Fruit fly (Drosophila melanogaster) whole organism, embryonic: ENCODE results near the gene inaE.

ENCODE experiments used
- CG12744 ChIP-seq: fragments of 200-800 bp; sonication (Bioruptor generic); optimal IDR thresholded peaks from 2 replicates; lab custom pipeline; 2016; ENCODE audit warnings: missing biosample characterization, missing genetic modification characterization
- CG15073 ChIP-seq: fragments of 200-800 bp; sonication (Bioruptor generic); optimal IDR thresholded peaks from 2 replicates; lab custom pipeline; 2016; ENCODE audit warnings: missing biosample characterization, missing genetic modification characterization
- CG1529 ChIP-seq: fragments of 200-800 bp; sonication (Bioruptor generic); optimal IDR thresholded peaks from 3 replicates; lab custom pipeline; 2018; ENCODE audit warnings: missing biosample characterization, missing genetic modification characterization
- CG2202 ChIP-seq: fragments of 200-800 bp; sonication (Bioruptor generic); optimal IDR thresholded peaks from 2 replicates; lab custom pipeline; 2018; ENCODE audit warnings: missing biosample characterization, mild to moderate bottlenecking, missing genetic modification characterization
- CG30431 ChIP-seq: fragments of 200-800 bp; sonication (Bioruptor generic); optimal IDR thresholded peaks from 2 replicates; lab custom pipeline; 2017; ENCODE audit warnings: missing biosample characterization, missing genetic modification characterization
- CG6272 ChIP-seq: fragments of 200-800 bp; sonication (Bioruptor generic); IDR thresholded peaks from 2 replicates; pipeline ENCODE4 v1.3.6; 2022; ENCODE audit warnings: missing biosample characterization, missing genetic modification characterization
- CG6854 ChIP-seq: fragments of 200-800 bp; sonication (Bioruptor generic); optimal IDR thresholded peaks from 3 replicates; lab custom pipeline; 2017; ENCODE audit warnings: missing biosample characterization, mild to moderate bottlenecking, missing genetic modification characterization
- CG8478 ChIP-seq: fragments of >200 bp; optimal IDR thresholded peaks from 2 replicates; lab custom pipeline; 2018
- H15 ChIP-seq: fragments of 200-800 bp; sonication (Bioruptor generic); IDR thresholded peaks from 3 replicates; pipeline ENCODE4 v1.3.6; 2022; ENCODE audit warnings: missing biosample characterization, missing genetic modification characterization
- crp ChIP-seq, 2 experiments: fragments of 200-800 bp; sonication (Bioruptor generic); optimal IDR thresholded peaks; 2 replicates in 1 of 2; 3 replicates in 1 of 2; lab custom pipeline; 2017; ENCODE audit warnings: missing biosample characterization in 2 of 2, missing genetic modification characterization in 2 of 2, mild to moderate bottlenecking in 1 of 2, moderate library complexity in 1 of 2
- cwo ChIP-seq: fragments of 200-800 bp; sonication (Bioruptor generic); optimal IDR thresholded peaks from 3 replicates; lab custom pipeline; 2017; ENCODE audit warnings: missing biosample characterization, missing genetic modification characterization, mild to moderate bottlenecking, moderate library complexity, missing genetic modification reagents
- grau ChIP-seq: fragments of 200-800 bp; optimal IDR thresholded peaks from 3 replicates; lab custom pipeline; 2019; ENCODE audit warnings: missing biosample characterization, mild to moderate bottlenecking, missing genetic modification characterization, moderate library complexity
- h ChIP-seq: fragments of >200 bp; optimal IDR thresholded peaks from 2 replicates; lab custom pipeline; 2017
- her ChIP-seq: fragments of 200-800 bp; sonication (Bioruptor generic); optimal IDR thresholded peaks from 2 replicates; lab custom pipeline; 2016; ENCODE audit warnings: missing biosample characterization, missing genetic modification characterization

DNA sequence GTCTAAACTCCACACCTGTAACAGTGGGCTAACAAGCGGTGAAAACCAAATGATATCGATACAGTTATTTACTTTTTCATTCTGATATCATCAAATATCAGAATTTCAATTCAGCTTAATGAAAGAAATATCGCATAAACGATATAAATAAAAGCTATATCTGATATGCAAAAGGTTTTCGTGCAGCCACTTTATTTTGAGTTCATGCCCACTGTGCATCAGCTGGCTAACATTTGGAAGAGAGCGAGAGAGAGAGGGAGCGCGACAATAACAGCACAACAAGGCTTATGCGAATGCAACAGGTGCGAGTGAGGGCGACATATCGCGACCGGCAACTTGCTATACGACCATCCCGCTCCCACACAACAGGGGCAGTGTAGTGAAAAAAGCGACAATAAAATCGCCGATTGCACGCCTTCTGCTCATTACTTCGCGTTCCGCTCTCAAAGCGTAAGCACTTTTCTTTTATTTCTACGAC lies 44.1 kb upstream of the inaE start, which contains the start of gene CG11151:
- TF ChIP-seq H15 (GFP tag; lab: Robert Waterston, UW) (peak; percentile 94), h (no peak), CG30431 (GFP tag; lab: Kevin White, UChicago) (peak; percentile 94), cwo (GFP tag; lab: Kevin White, UChicago) (peak; percentile 94), crp (GFP tag; optimal IDR thresholded peaks at IDR 0.05; lab: Kevin White, UChicago) (peak; percentile 13 to 85), CG15073 (peak; percentile 76), her (GFP tag; lab: Kevin White, UChicago) (peak; percentile 95), CG1529 (GFP tag; lab: Kevin White, UChicago) (peak; percentile 95), CG6272 (GFP tag; lab: Robert Waterston, UW) (peak; percentile 92), CG6854 (peak; percentile 96), CG2202 (tag; lab: Kevin White, UChicago) (peak; percentile 94), CG12744 (GFP tag; lab: Kevin White, UChicago) (peak; percentile 95), grau (tag; lab: Kevin White, UChicago) (peak; percentile 96), CG8478 (peak; percentile 96)
